Worm (Caenorhabditis elegans) whole organism, early embryonic: ENCODE data around the gene fbxa-47.

Experiments
- F13C5.2 ChIP-seq: sonication (generic microtip); optimal IDR thresholded peaks from 2 replicates; lab custom pipeline; 2017; ENCODE audit warnings: mild to moderate bottlenecking, missing genetic modification characterization, inconsistent platforms, missing compliant biosample characterization
- aly-1 ChIP-seq: sonication (generic microtip); optimal IDR thresholded peaks from 2 replicates; lab custom pipeline; 2016; ENCODE audit warnings: missing genetic modification characterization, missing compliant biosample characterization
- ama-1 ChIP-seq: fragments of 150-350 bp; optimal IDR thresholded peaks from 2 replicates; lab custom pipeline; 2014
- ceh-13 ChIP-seq: fragments of 200-800 bp; sonication (Bioruptor generic); optimal IDR thresholded peaks from 2 replicates; lab custom pipeline; 2018; ENCODE audit warnings: mild to moderate bottlenecking, missing genetic modification characterization, missing compliant biosample characterization
- ceh-36 ChIP-seq: sonication (generic microtip); optimal IDR thresholded peaks from 2 replicates; lab custom pipeline; 2016; ENCODE audit warnings: missing genetic modification characterization, inconsistent platforms, missing compliant biosample characterization
- ets-7 ChIP-seq: sonication (generic microtip); optimal IDR thresholded peaks from 2 replicates; lab custom pipeline; 2016; ENCODE audit warnings: missing genotype, missing genetic modification characterization, missing compliant biosample characterization
- flt-1 ChIP-seq: fragments of 200-800 bp; sonication (Bioruptor generic); IDR thresholded peaks from 2 replicates; pipeline ENCODE4 v1.3.6; 2022; ENCODE audit warnings: missing genetic modification characterization, missing compliant biosample characterization
- hmbx-1 ChIP-seq: sonication (generic microtip); optimal IDR thresholded peaks from 2 replicates; lab custom pipeline; 2016; ENCODE audit warnings: mild to moderate bottlenecking, missing genetic modification characterization, missing compliant biosample characterization
- hnd-1 ChIP-seq: sonication (generic microtip); optimal IDR thresholded peaks from 2 replicates; lab custom pipeline; 2016; ENCODE audit warnings: missing genetic modification characterization, missing compliant biosample characterization
- pes-1 ChIP-seq: fragments of 200-800 bp; sonication (Bioruptor generic); IDR thresholded peaks from 2 replicates; pipeline ENCODE4 v1.3.6; 2022; ENCODE audit warnings: missing genetic modification reagents, missing genetic modification characterization, missing compliant biosample characterization
- scrt-1 ChIP-seq: fragments of 200-800 bp; sonication (Bioruptor generic); IDR thresholded peaks from 2 replicates; pipeline ENCODE4 v1.3.6; 2022; ENCODE audit warnings: missing genetic modification characterization, missing compliant biosample characterization
- tbx-37 ChIP-seq: fragments of 200-800 bp; sonication (Bioruptor generic); conservative IDR thresholded peaks from 2 replicates; pipeline ENCODE4 v1.3.6; 2022; ENCODE audit warnings: missing genetic modification reagents, missing genetic modification characterization, missing compliant biosample characterization
- tra-4 ChIP-seq: sonication (generic microtip); optimal IDR thresholded peaks from 2 replicates; lab custom pipeline; 2017; ENCODE audit warnings: missing genetic modification characterization, missing compliant biosample characterization

- TF ChIP-seq ama-1 (lab: Kevin White, UChicago) (no peak), tbx-37 (GFP tag; lab: Robert Waterston, UW) (no peak), flt-1 (GFP tag; lab: Robert Waterston, UW) (no peak), hmbx-1 (tag; lab: Kevin White, UChicago) (no peak), aly-1 (no peak), ceh-13 (GFP tag; lab: Kevin White, UChicago) (no peak), scrt-1 (GFP tag; lab: Robert Waterston, UW) (no peak), pes-1 (GFP tag; lab: Robert Waterston, UW) (no peak), ets-7 (tag; lab: Kevin White, UChicago) (no peak), hnd-1 (no peak), ceh-36 (tag; lab: Kevin White, UChicago) (no peak), F13C5.2 (no peak), tra-4 (tag; lab: Kevin White, UChicago) (no peak)
Observed at ce11 chrIII:2272732-2273131, 40.5 kb upstream of the fbxa-47 start, which contains the start of gene fbxa-39.
